Worm (Caenorhabditis elegans) whole organism, early embryonic: ENCODE measurements around the gene nhr-131.

Experiments used
- aly-1 ChIP-seq: sonication (generic microtip); optimal IDR thresholded peaks from 2 replicates; lab custom pipeline; 2016; ENCODE audit warnings: missing genetic modification characterization, missing compliant biosample characterization
- flt-1 ChIP-seq: fragments of 200-800 bp; sonication (Bioruptor generic); IDR thresholded peaks from 2 replicates; pipeline ENCODE4 v1.3.6; 2022; ENCODE audit warnings: missing genetic modification characterization, missing compliant biosample characterization
- scrt-1 ChIP-seq: fragments of 200-800 bp; sonication (Bioruptor generic); IDR thresholded peaks from 2 replicates; pipeline ENCODE4 v1.3.6; 2022; ENCODE audit warnings: missing genetic modification characterization, missing compliant biosample characterization
- tbx-37 ChIP-seq: fragments of 200-800 bp; sonication (Bioruptor generic); conservative IDR thresholded peaks from 2 replicates; pipeline ENCODE4 v1.3.6; 2022; ENCODE audit warnings: missing genetic modification reagents, missing genetic modification characterization, missing compliant biosample characterization

- no peak for TF ChIP-seq aly-1 (tag; lab: Kevin White, UChicago)
- TF ChIP-seq tbx-37, result no peak
- TF ChIP-seq scrt-1, result no peak
- TF ChIP-seq flt-1 (GFP tag; lab: Robert Waterston, UW), result no peak
Observed at ce11 chrV:503728-504127, 9.6 kb downstream of the nhr-131 start, which contains the start of gene srlf-35.
